Worm (Caenorhabditis elegans): Measurements from ENCODE around the gene nas-19.

The nas-19 gene

DNA sequence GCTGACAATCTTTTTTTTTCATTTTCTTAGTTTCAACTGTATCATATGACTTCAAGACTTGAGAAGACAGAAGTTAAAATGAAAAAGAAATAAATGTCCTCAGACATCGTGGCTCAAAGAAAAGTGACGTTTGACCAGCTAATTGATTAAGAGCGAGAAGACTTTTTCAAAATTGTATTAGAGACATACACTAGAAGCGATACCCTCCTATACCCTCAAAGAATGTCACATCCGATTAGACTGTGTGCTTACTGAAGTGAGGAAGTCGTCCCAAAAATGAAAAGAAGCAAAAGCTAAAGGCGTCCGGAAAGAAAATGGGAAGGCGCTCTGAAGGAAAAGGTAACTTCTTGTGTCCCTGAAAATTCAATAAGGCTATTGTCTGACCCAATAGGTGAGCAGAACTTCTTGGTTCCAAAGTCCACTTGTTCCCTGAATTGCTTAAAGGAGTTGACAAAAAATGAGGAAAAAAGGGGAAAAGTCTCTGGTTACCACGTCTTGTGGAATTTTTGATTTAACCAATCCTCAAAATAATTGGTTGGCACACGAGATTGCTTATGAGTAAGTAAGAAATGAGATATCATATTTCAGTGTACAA, 30.1 kb downstream of the nas-19 start:
- no peak for TF ChIP-seq mls-2 (tag; optimal IDR thresholded peaks at IDR 0.05)
- peak; percentile 73 for TF ChIP-seq ces-1 (GFP tag; optimal IDR thresholded peaks at IDR 0.05)

DNA sequence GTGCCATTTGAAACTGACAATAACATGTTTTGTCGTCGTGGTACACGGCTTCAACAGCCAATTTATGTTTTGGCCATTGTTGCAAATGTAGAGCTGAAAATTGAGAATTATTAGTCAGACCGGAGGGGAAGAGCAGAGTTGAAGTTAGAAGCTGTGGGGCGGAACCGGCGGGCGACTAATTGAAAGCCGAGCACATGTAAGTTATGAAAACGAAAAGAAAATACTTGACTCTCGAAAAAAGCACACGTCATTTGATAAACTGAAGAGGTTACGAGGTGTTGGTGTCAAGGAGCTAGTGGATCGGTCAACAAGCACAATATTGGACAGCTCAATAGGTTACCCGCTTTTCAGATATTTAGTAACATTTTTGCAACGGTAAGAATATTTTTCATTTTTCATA, 36.4 kb downstream of the nas-19 start, which contains the start of gene dop-5:
TSS of gene dop-5 (minus strand) at position 101 of the 400 bp plus-strand sequence.
- TF ChIP-seq ztf-11 (tag; optimal IDR thresholded peaks at IDR 0.05), result no peak

ce11 chrV:11363575-11363974, 38.9 kb downstream of the nas-19 start:
- no peak for TF ChIP-seq nhr-28 (tag; optimal IDR thresholded peaks at IDR 0.05)
- no peak for TF ChIP-seq mls-2 (tag; optimal IDR thresholded peaks at IDR 0.05)
- TF ChIP-seq sptf-1 (tag; optimal IDR thresholded peaks at IDR 0.05), result no peak
- no peak for TF ChIP-seq flh-1 (GFP tag; optimal IDR thresholded peaks at IDR 0.05)
- no peak for TF ChIP-seq lsy-2 (tag; optimal IDR thresholded peaks at IDR 0.05)
- TF ChIP-seq ceh-39 (tag; optimal IDR thresholded peaks at IDR 0.05), result no peak
- no peak for TF ChIP-seq elt-3 (tag; optimal IDR thresholded peaks at IDR 0.05)

- TF ChIP-seq blmp-1 (tag; optimal IDR thresholded peaks at IDR 0.05) (no peak), ces-1 (GFP tag; optimal IDR thresholded peaks at IDR 0.05) (peak; percentile 52), drap-1 (GFP tag; optimal IDR thresholded peaks at IDR 0.05) (no peak)
Measured at ce11 chrV:11354264-11354663, 48.2 kb downstream of the nas-19 start.

- TF ChIP-seq blmp-1 (tag; optimal IDR thresholded peaks at IDR 0.05) (no peak), ceh-83 (GFP tag; optimal IDR thresholded peaks at IDR 0.05) (no peak), nhr-28 (tag; optimal IDR thresholded peaks at IDR 0.05) (no peak), lsy-2 (tag; optimal IDR thresholded peaks at IDR 0.05) (no peak), mep-1 (tag; optimal IDR thresholded peaks at IDR 0.05) (no peak)
Measured at ce11 chrV:11352893-11353292, 49.6 kb downstream of the nas-19 start, which contains the start of gene npr-25. Gene npr-25 (minus strand): TSS chrV:11352993.

- TF ChIP-seq elt-1 (tag; optimal IDR thresholded peaks at IDR 0.05; ENCODE audit: borderline replicate concordance, insufficient read depth) (no peak), ces-1 (GFP tag; optimal IDR thresholded peaks at IDR 0.05) (peak; percentile 19)
Measured at ce11 chrV:11351263-11351662, 51.2 kb downstream of the nas-19 start.
